Fruit fly (Drosophila melanogaster): ENCODE data around the gene AdipoR.

DNA sequence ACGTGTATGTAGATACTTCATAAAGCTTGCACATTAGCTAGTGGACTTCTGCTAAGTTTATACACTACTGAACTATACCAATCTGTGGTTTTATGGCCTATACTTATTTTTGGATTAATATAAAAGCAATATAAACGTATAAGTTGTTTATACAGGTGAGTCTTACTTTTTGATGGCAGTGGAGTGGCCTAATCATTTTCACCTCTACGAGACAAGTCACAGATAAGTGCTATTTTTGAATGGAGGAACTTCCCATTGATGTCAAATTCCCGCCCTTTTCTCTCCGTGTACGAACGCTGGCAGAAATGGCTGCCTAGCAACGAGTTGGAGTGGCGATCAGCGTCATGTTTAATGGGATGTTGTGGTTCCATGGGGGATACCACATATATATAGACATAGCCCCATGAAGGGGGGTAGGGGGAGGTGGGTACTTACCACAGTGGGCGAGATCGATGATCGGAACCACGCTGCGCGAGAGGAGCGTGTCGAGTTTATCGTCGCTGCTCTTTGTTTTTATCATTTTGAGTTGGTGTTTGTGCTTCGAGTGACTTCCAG is 21.2 kb downstream of the AdipoR start:
- TF ChIP-seq pan (optimal IDR thresholded peaks at IDR 0.05) = no peak
- TF ChIP-seq usp (GFP tag; optimal IDR thresholded peaks at IDR 0.05) = no peak
- no peak for TF ChIP-seq psq (optimal IDR thresholded peaks at IDR 0.05)

All from whole organism.